Fruit fly (Drosophila melanogaster) whole organism, embryonic: ENCODE data around the gene Sf3b3.

Experiments
- Aef1 ChIP-seq: fragments of 200-800 bp; sonication (Bioruptor generic); IDR thresholded peaks from 3 replicates; pipeline ENCODE4 v1.3.6; 2022; ENCODE audit warnings: missing biosample characterization, missing genetic modification characterization
- Antp ChIP-seq: fragments of 200-800 bp; sonication (Bioruptor generic); optimal IDR thresholded peaks from 3 replicates; lab custom pipeline; 2016; ENCODE audit warnings: missing biosample characterization, missing genetic modification characterization
- Asciz ChIP-seq: fragments of 200-800 bp; sonication (Bioruptor generic); optimal IDR thresholded peaks from 2 replicates; lab custom pipeline; 2017; ENCODE audit warnings: missing biosample characterization, mild to moderate bottlenecking, missing genetic modification characterization, missing genetic modification reagents
- Atf3 ChIP-seq: fragments of 200-800 bp; sonication (Bioruptor generic); optimal IDR thresholded peaks from 3 replicates; lab custom pipeline; 2016; ENCODE audit warnings: missing biosample characterization, missing genetic modification characterization
- BtbVII ChIP-seq: fragments of 200-800 bp; sonication (Bioruptor generic); optimal IDR thresholded peaks from 3 replicates; lab custom pipeline; 2017; ENCODE audit warnings: missing biosample characterization, mild to moderate bottlenecking, missing genetic modification characterization
- CG10267 ChIP-seq: fragments of 200-800 bp; sonication (Bioruptor generic); optimal IDR thresholded peaks from 2 replicates; lab custom pipeline; 2018; ENCODE audit warnings: missing biosample characterization, mild to moderate bottlenecking, missing genetic modification characterization, moderate library complexity
- CG10462 ChIP-seq: fragments of 200-800 bp; sonication (Bioruptor generic); optimal IDR thresholded peaks from 2 replicates; lab custom pipeline; 2016; ENCODE audit warnings: missing biosample characterization, missing genetic modification characterization
- CG11723 ChIP-seq: fragments of 200-800 bp; sonication (Bioruptor generic); optimal IDR thresholded peaks from 2 replicates; lab custom pipeline; 2017; ENCODE audit warnings: missing biosample characterization, mild to moderate bottlenecking, missing genetic modification characterization
- CG12155 ChIP-seq: fragments of 200-800 bp; sonication (Bioruptor generic); optimal IDR thresholded peaks from 3 replicates; lab custom pipeline; 2016; ENCODE audit warnings: missing biosample characterization, missing genetic modification characterization
- CG13624 ChIP-seq: fragments of 200-800 bp; sonication (Bioruptor generic); optimal IDR thresholded peaks from 2 replicates; lab custom pipeline; 2016; ENCODE audit warnings: missing biosample characterization, missing genetic modification characterization
- CG15269 ChIP-seq: fragments of 200-800 bp; sonication (Bioruptor generic); optimal IDR thresholded peaks from 2 replicates; lab custom pipeline; 2018; ENCODE audit warnings: missing biosample characterization, mild to moderate bottlenecking, missing genetic modification characterization, moderate library complexity
- CG15479 ChIP-seq: fragments of 200-800 bp; sonication (Bioruptor generic); optimal IDR thresholded peaks from 3 replicates; lab custom pipeline; 2019; ENCODE audit warnings: missing biosample characterization, mild to moderate bottlenecking, missing genetic modification characterization, moderate library complexity
- CG1792 ChIP-seq: fragments of 200-800 bp; sonication (Bioruptor generic); optimal IDR thresholded peaks from 2 replicates; lab custom pipeline; 2016; ENCODE audit warnings: missing biosample characterization, missing genetic modification characterization
- CG2120 ChIP-seq: fragments of 200-800 bp; sonication (Bioruptor generic); optimal IDR thresholded peaks from 3 replicates; lab custom pipeline; 2016; ENCODE audit warnings: missing biosample characterization, missing genetic modification characterization
- CG2712 ChIP-seq: fragments of 200-800 bp; optimal IDR thresholded peaks from 3 replicates; lab custom pipeline; 2019; ENCODE audit warnings: missing biosample characterization, mild to moderate bottlenecking, missing genetic modification characterization, moderate library complexity
- CG32532 ChIP-seq: fragments of 200-800 bp; sonication (Bioruptor generic); IDR thresholded peaks from 2 replicates; pipeline ENCODE4 v1.3.6; 2022; ENCODE audit warnings: missing biosample characterization, missing genetic modification characterization
- CG43689 ChIP-seq: fragments of 200-800 bp; sonication (Bioruptor generic); IDR thresholded peaks from 2 replicates; pipeline ENCODE4 v1.3.6; 2022; ENCODE audit warnings: missing biosample characterization, missing genetic modification characterization
- CG4424 ChIP-seq: fragments of 200-800 bp; sonication (Bioruptor generic); optimal IDR thresholded peaks from 3 replicates; lab custom pipeline; 2016; ENCODE audit warnings: missing biosample characterization, missing genetic modification characterization
- CG4617 ChIP-seq: fragments of 200-800 bp; sonication (Bioruptor generic); optimal IDR thresholded peaks from 3 replicates; lab custom pipeline; 2016; ENCODE audit warnings: missing biosample characterization, missing genetic modification characterization, borderline replicate concordance
- CG4707 ChIP-seq: fragments of 200-800 bp; sonication (Bioruptor generic); optimal IDR thresholded peaks from 2 replicates; lab custom pipeline; 2018; ENCODE audit warnings: missing biosample characterization, mild to moderate bottlenecking, missing genetic modification characterization, moderate library complexity
- CG7963 ChIP-seq: fragments of 200-800 bp; sonication (Bioruptor generic); IDR thresholded peaks from 3 replicates; pipeline ENCODE4 v1.3.6; 2022; ENCODE audit warnings: missing biosample characterization, missing genetic modification characterization; ENCODE audit not compliant: partially characterized antibody
- CHES-1-like ChIP-seq: fragments of 200-800 bp; sonication (Bioruptor generic); optimal IDR thresholded peaks from 2 replicates; lab custom pipeline; 2016; ENCODE audit warnings: missing biosample characterization, missing genetic modification characterization
- CTCF ChIP-seq: fragments of 200-800 bp; sonication (Bioruptor generic); optimal IDR thresholded peaks from 2 replicates; lab custom pipeline; 2017; ENCODE audit warnings: missing biosample characterization, mild to moderate bottlenecking, missing genetic modification characterization, moderate library complexity
- D19B ChIP-seq: fragments of 200-800 bp; sonication (Bioruptor generic); optimal IDR thresholded peaks from 2 replicates; lab custom pipeline; 2017; ENCODE audit warnings: missing biosample characterization, mild to moderate bottlenecking, missing genetic modification characterization
- Elba2 ChIP-seq: fragments of 200-800 bp; sonication (Bioruptor generic); optimal IDR thresholded peaks from 3 replicates; lab custom pipeline; 2016; ENCODE audit warnings: missing biosample characterization, missing genetic modification characterization
- HLH54F ChIP-seq: fragments of 200-800 bp; sonication (Bioruptor generic); optimal IDR thresholded peaks from 3 replicates; lab custom pipeline; 2016; ENCODE audit warnings: missing biosample characterization, missing genetic modification characterization
- Hey ChIP-seq: fragments of 200-800 bp; sonication (Bioruptor generic); optimal IDR thresholded peaks from 3 replicates; lab custom pipeline; 2018; ENCODE audit warnings: missing biosample characterization, mild to moderate bottlenecking, missing genetic modification characterization
- Lpt ChIP-seq: fragments of >200 bp; optimal IDR thresholded peaks from 2 replicates; lab custom pipeline; 2018; ENCODE audit warnings: missing biosample characterization, missing genetic modification characterization
- MBD-R2 ChIP-seq: fragments of 200-800 bp; sonication (Bioruptor generic); IDR thresholded peaks from 2 replicates; pipeline ENCODE4 v1.3.6; 2022; ENCODE audit warnings: missing biosample characterization, missing genetic modification characterization
- Nf-YC ChIP-seq: fragments of 200-800 bp; optimal IDR thresholded peaks from 3 replicates; lab custom pipeline; 2019; ENCODE audit warnings: missing biosample characterization, mild to moderate bottlenecking, missing genetic modification characterization, moderate library complexity
- TFAM ChIP-seq: fragments of 200-800 bp; sonication (Bioruptor generic); optimal IDR thresholded peaks from 2 replicates; lab custom pipeline; 2017; ENCODE audit warnings: missing biosample characterization, missing genetic modification characterization, inconsistent platforms
- Tbp ChIP-seq: fragments of >200 bp; optimal IDR thresholded peaks from 2 replicates; lab custom pipeline; 2018; ENCODE audit warnings: missing biosample characterization, missing genetic modification characterization
- bab2 ChIP-seq: fragments of 200-800 bp; sonication (Bioruptor generic); optimal IDR thresholded peaks from 2 replicates; lab custom pipeline; 2016; ENCODE audit warnings: missing biosample characterization, missing genetic modification characterization
- cad ChIP-seq: fragments of >200 bp; optimal IDR thresholded peaks from 2 replicates; lab custom pipeline; 2017; ENCODE audit warnings: missing biosample characterization, missing genetic modification characterization
- dpn ChIP-seq, 2 experiments: fragments of 200-800 bp; sonication (Bioruptor generic); optimal IDR thresholded peaks; 3 replicates each; lab custom pipeline; 2016; ENCODE audit warnings: missing biosample characterization in 2 of 2, missing genetic modification characterization in 2 of 2
- fd3F ChIP-seq: fragments of 200-800 bp; sonication (Bioruptor generic); optimal IDR thresholded peaks from 2 replicates; lab custom pipeline; 2018; ENCODE audit warnings: missing biosample characterization, mild to moderate bottlenecking, missing genetic modification characterization, moderate library complexity
- fd64A ChIP-seq: fragments of 200-800 bp; sonication (Bioruptor generic); optimal IDR thresholded peaks from 3 replicates; lab custom pipeline; 2018; ENCODE audit warnings: missing biosample characterization, mild to moderate bottlenecking, missing genetic modification characterization
- fu2 ChIP-seq: fragments of 200-800 bp; sonication (Bioruptor generic); optimal IDR thresholded peaks from 2 replicates; lab custom pipeline; 2016; ENCODE audit warnings: missing biosample characterization, missing genetic modification characterization
- gro ChIP-seq: fragments of 200-800 bp; sonication (Bioruptor generic); optimal IDR thresholded peaks from 2 replicates; lab custom pipeline; 2016; ENCODE audit warnings: missing biosample characterization, missing genetic modification characterization
- insv ChIP-seq, 2 experiments: fragments of 200-800 bp; sonication (Bioruptor generic); optimal IDR thresholded peaks; 3 replicates each; lab custom pipeline; 2016 to 2018; ENCODE audit warnings: missing biosample characterization in 2 of 2, missing genetic modification characterization in 2 of 2
- lov ChIP-seq, 2 experiments: fragments of 200-800 bp in 1 of 2; fragments of >200 bp in 1 of 2; sonication (Bioruptor generic) in 1 of 2; IDR thresholded peaks in 1 of 2; optimal IDR thresholded peaks in 1 of 2; 2 replicates in 1 of 2; 3 replicates in 1 of 2; pipeline versions ENCODE4 v1.3.6 to Lab custom; 2017 to 2022; ENCODE audit warnings: missing biosample characterization in 1 of 2, missing genetic modification characterization in 1 of 2
- maf-S ChIP-seq: fragments of 200-800 bp; sonication (Bioruptor generic); optimal IDR thresholded peaks from 2 replicates; lab custom pipeline; 2016; ENCODE audit warnings: missing biosample characterization, missing genetic modification characterization
- nerfin-1 ChIP-seq: fragments of 200-800 bp; sonication (Bioruptor generic); optimal IDR thresholded peaks from 3 replicates; lab custom pipeline; 2019; ENCODE audit warnings: missing biosample characterization, mild to moderate bottlenecking, missing genetic modification characterization, moderate library complexity
- sd ChIP-seq: fragments of 200-800 bp; sonication (Bioruptor generic); optimal IDR thresholded peaks from 3 replicates; lab custom pipeline; 2018; ENCODE audit warnings: missing biosample characterization, mild to moderate bottlenecking, missing genetic modification characterization, moderate library complexity
- sima ChIP-seq: fragments of 200-800 bp; sonication (Bioruptor generic); optimal IDR thresholded peaks from 2 replicates; lab custom pipeline; 2016; ENCODE audit warnings: missing biosample characterization, missing genetic modification characterization
- tap ChIP-seq: fragments of 200-800 bp; optimal IDR thresholded peaks from 3 replicates; lab custom pipeline; 2019; ENCODE audit warnings: missing biosample characterization, mild to moderate bottlenecking, missing genetic modification characterization, moderate library complexity
- tll ChIP-seq, 2 experiments: fragments of 200-800 bp in 1 of 2; fragments of >200 bp in 1 of 2; sonication (Bioruptor generic) in 1 of 2; optimal IDR thresholded peaks; 2 replicates each; lab custom pipeline; 2017 to 2019; ENCODE audit warnings: missing biosample characterization in 2 of 2, missing genetic modification characterization in 2 of 2, mild to moderate bottlenecking in 1 of 2, moderate library complexity in 1 of 2
- trh ChIP-seq: fragments of 200-800 bp; sonication (Bioruptor generic); optimal IDR thresholded peaks from 2 replicates; lab custom pipeline; 2016; ENCODE audit warnings: missing biosample characterization, missing genetic modification characterization
- wor ChIP-seq: fragments of 200-800 bp; sonication (Bioruptor generic); IDR thresholded peaks from 2 replicates; pipeline ENCODE4 v1.3.6; 2022; ENCODE audit warnings: missing biosample characterization, missing genetic modification characterization
- zen2 ChIP-seq: fragments of 200-800 bp; sonication (Bioruptor generic); IDR thresholded peaks from 3 replicates; pipeline ENCODE4 v1.3.6; 2022; ENCODE audit warnings: missing biosample characterization, missing genetic modification characterization; ENCODE audit not compliant: partially characterized antibody

The Sf3b3 gene

DNA sequence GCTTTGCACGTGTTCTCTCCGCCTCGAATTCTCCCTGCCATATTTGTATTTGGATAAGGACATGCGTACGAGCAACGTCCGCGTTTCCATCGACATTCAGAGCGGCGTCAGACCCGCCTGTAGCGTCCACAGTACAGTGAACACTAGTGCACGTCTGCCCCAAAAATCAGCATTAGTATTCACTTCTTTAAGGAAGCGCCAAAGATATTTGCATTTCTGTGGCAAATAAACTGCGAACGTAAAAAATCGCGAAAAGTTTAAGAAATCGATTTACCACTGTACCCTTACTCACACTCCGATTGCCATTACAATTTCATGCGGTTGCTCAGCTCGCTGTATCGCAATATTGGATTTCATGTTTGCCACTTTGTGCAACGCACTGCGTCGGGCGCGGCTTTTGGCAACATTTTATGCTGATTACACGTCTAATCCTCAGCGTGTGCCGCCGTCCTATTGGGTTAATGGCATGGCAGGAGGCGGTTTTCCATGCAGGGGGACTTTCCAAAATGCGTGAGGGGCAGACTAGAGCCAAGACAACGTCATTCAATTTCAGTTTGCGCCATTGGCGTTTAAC is 30.4 kb downstream of the Sf3b3 start (continued):
- peak; percentile 79 for TF ChIP-seq nerfin-1 (tag; lab: Kevin White, UChicago)
- TF ChIP-seq Tbp (GFP tag; lab: Kevin White, UChicago), result no peak
- peak; percentile 93 for TF ChIP-seq gro (GFP tag; lab: Kevin White, UChicago)
- TF ChIP-seq CG4707, result peak; percentile 77
- no peak for TF ChIP-seq Lpt (GFP tag; lab: Kevin White, UChicago)
- peak; percentile 75 for TF ChIP-seq MBD-R2 (GFP tag; lab: Robert Waterston, UW)
- TF ChIP-seq D19B (GFP tag; lab: Kevin White, UChicago), result peak; percentile 46
- TF ChIP-seq fd3F (GFP tag; lab: Kevin White, UChicago), result peak; percentile 76
- peak; percentile 69 for TF ChIP-seq CG1792 (GFP tag; lab: Kevin White, UChicago)
- TF ChIP-seq CG7963, result no peak
- peak; percentile 77 for TF ChIP-seq CG4424
- peak; percentile 63 for TF ChIP-seq CG10462 (GFP tag; lab: Kevin White, UChicago)
- TF ChIP-seq CHES-1-like, result peak; percentile 85
- TF ChIP-seq CTCF (GFP tag; lab: Kevin White, UChicago), result peak; percentile 3
- TF ChIP-seq CG2120 (GFP tag; lab: Kevin White, UChicago), result peak; percentile 90
- peak; percentile 61 for TF ChIP-seq Nf-YC
- TF ChIP-seq trh (GFP tag; lab: Kevin White, UChicago), result peak; percentile 38
- peak; percentile 52 for TF ChIP-seq sima (GFP tag; lab: Kevin White, UChicago)
- peak; percentile 90 for TF ChIP-seq Aef1
- no peak for TF ChIP-seq TFAM (GFP tag; lab: Kevin White, UChicago)
- peak; percentile 69 for TF ChIP-seq CG43689 (GFP tag; lab: Robert Waterston, UW)
- TF ChIP-seq cad (GFP tag; lab: Kevin White, UChicago), result no peak
- peak; percentile 98 for TF ChIP-seq Hey (tag; lab: Kevin White, UChicago)
- peak; percentile 91 for TF ChIP-seq maf-S (GFP tag; lab: Kevin White, UChicago)
- TF ChIP-seq CG15269, result peak; percentile 87
- TF ChIP-seq lov (optimal IDR thresholded peaks at IDR 0.05; lab: Kevin White, UChicago), result no peak
- TF ChIP-seq lov (GFP tag; IDR thresholded peaks at IDR 0.05; lab: Robert Waterston, UW), result peak; percentile 93
- TF ChIP-seq CG4617, result peak; percentile 59
- TF ChIP-seq tll (GFP tag; optimal IDR thresholded peaks at IDR 0.05; lab: Kevin White, UChicago), result no peak
- TF ChIP-seq Atf3 (GFP tag; lab: Kevin White, UChicago), result peak; percentile 79
- peak; percentile 76 for TF ChIP-seq CG12155 (GFP tag; lab: Kevin White, UChicago)
- no peak for TF ChIP-seq insv (GFP tag; optimal IDR thresholded peaks at IDR 0.05; lab: Kevin White, UChicago)
- TF ChIP-seq sd (tag; lab: Kevin White, UChicago), result peak; percentile 64
- peak; percentile 93 for TF ChIP-seq Antp
- TF ChIP-seq fd64A, result peak; percentile 80
- no peak for TF ChIP-seq Elba2
- peak; percentile 85 for TF ChIP-seq CG2712 (tag; lab: Kevin White, UChicago)
- peak; percentile 71 for TF ChIP-seq tap
- peak; percentile 69 for TF ChIP-seq CG10267 (tag; lab: Kevin White, UChicago)
- peak; percentile 82 for TF ChIP-seq CG13624 (GFP tag; lab: Kevin White, UChicago)
- peak; percentile 87 for TF ChIP-seq bab2 (GFP tag; lab: Kevin White, UChicago)
- TF ChIP-seq HLH54F (GFP tag; lab: Kevin White, UChicago), result peak; percentile 84
- TF ChIP-seq wor (GFP tag; lab: Robert Waterston, UW), result peak; percentile 78
- no peak for TF ChIP-seq zen2 (GFP tag; lab: Robert Waterston, UW)
- peak; percentile 60 for TF ChIP-seq Asciz (GFP tag; lab: Kevin White, UChicago)
- peak; percentile 92 for TF ChIP-seq CG32532 (GFP tag; lab: Robert Waterston, UW)
- TF ChIP-seq CG11723 (GFP tag; lab: Kevin White, UChicago), result peak; percentile 76
- peak; percentile 59 for TF ChIP-seq CG15479 (GFP tag; lab: Kevin White, UChicago)
- peak; percentile 91 to 93 for TF ChIP-seq dpn (GFP tag; optimal IDR thresholded peaks at IDR 0.05; lab: Kevin White, UChicago)
- peak; percentile 85 for TF ChIP-seq fu2 (GFP tag; lab: Kevin White, UChicago)
- peak; percentile 85 for TF ChIP-seq BtbVII (GFP tag; lab: Kevin White, UChicago)
